Worm (Caenorhabditis elegans) whole organism, young adult: Measurements from ENCODE around the gene spp-1.
A peak's percentile ranks its signal among the peaks of the same experiment; 100 is the strongest.

ENCODE experiments used
- B0336.3 ChIP-seq: fragments of 200-800 bp; sonication (Bioruptor generic); IDR thresholded peaks from 2 replicates; pipeline ENCODE4 v1.3.6; 2022; ENCODE audit warnings: missing genetic modification characterization, missing compliant biosample characterization
- C06A6.2 ChIP-seq: fragments of 200-800 bp; sonication (Bioruptor generic); conservative IDR thresholded peaks from 2 replicates; pipeline ENCODE4 v1.3.6; 2022; ENCODE audit warnings: missing genetic modification characterization, missing compliant biosample characterization
- F33H1.4 ChIP-seq: fragments of 200-800 bp; sonication (Bioruptor generic); IDR thresholded peaks from 2 replicates; pipeline ENCODE4 v1.3.6; 2022; ENCODE audit warnings: missing genetic modification reagents, missing genetic modification characterization, missing compliant biosample characterization
- F52B5.7 ChIP-seq: sonication (generic microtip); optimal IDR thresholded peaks from 2 replicates; lab custom pipeline; 2016; ENCODE audit warnings: mild to moderate bottlenecking, missing genetic modification characterization, missing compliant biosample characterization
- K12H6.12 ChIP-seq: fragments of 200-800 bp; sonication (Bioruptor generic); optimal IDR thresholded peaks from 2 replicates; lab custom pipeline; 2018; ENCODE audit warnings: mild to moderate bottlenecking, missing genetic modification characterization, missing compliant biosample characterization
- Y56A3A.18 ChIP-seq: fragments of 200-800 bp; sonication (Bioruptor generic); IDR thresholded peaks from 2 replicates; pipeline ENCODE4 v1.3.6; 2022; ENCODE audit warnings: missing genetic modification reagents, missing genetic modification characterization, missing compliant biosample characterization
- Y79H2A.3 ChIP-seq: fragments of 200-800 bp; sonication (Bioruptor generic); conservative IDR thresholded peaks from 2 replicates; pipeline ENCODE4 v1.3.6; 2022; ENCODE audit warnings: missing genetic modification reagents, missing genetic modification characterization, missing compliant biosample characterization
- akir-1 ChIP-seq: fragments of 200-800 bp; sonication (Bioruptor generic); optimal IDR thresholded peaks from 2 replicates; lab custom pipeline; 2018; ENCODE audit warnings: mild to moderate bottlenecking, missing genetic modification characterization, moderate library complexity, missing compliant biosample characterization
- atf-7 ChIP-seq: sonication (generic microtip); optimal IDR thresholded peaks from 2 replicates; lab custom pipeline; 2017; ENCODE audit warnings: mild to moderate bottlenecking, missing genetic modification characterization, missing compliant biosample characterization
- cebp-1 ChIP-seq, 2 experiments: fragments of 200-800 bp in 1 of 2; sonication (Bioruptor generic) in 1 of 2; sonication (generic microtip) in 1 of 2; IDR thresholded peaks in 1 of 2; optimal IDR thresholded peaks in 1 of 2; 2 replicates each; pipeline versions ENCODE4 v1.3.6 to Lab custom; 2017 to 2022; ENCODE audit warnings: missing compliant biosample characterization in 2 of 2, missing genetic modification characterization in 2 of 2, mild to moderate bottlenecking in 1 of 2, missing genetic modification reagents in 1 of 2, moderate library complexity in 1 of 2
- ceh-58 ChIP-seq: fragments of 200-800 bp; sonication (Bioruptor generic); IDR thresholded peaks from 2 replicates; pipeline ENCODE4 v1.3.6; 2022; ENCODE audit warnings: missing genetic modification characterization, missing compliant biosample characterization
- ceh-91 ChIP-seq: fragments of 200-800 bp; sonication (Bioruptor generic); IDR thresholded peaks from 2 replicates; pipeline ENCODE4 v1.3.6; 2022; ENCODE audit warnings: missing genetic modification reagents, missing genetic modification characterization, missing compliant biosample characterization
- chd-7 ChIP-seq: sonication (generic microtip); optimal IDR thresholded peaks from 2 replicates; lab custom pipeline; 2016; ENCODE audit warnings: mild to moderate bottlenecking, missing genetic modification characterization, moderate library complexity, missing compliant biosample characterization
- die-1 ChIP-seq: sonication (generic microtip); optimal IDR thresholded peaks from 2 replicates; lab custom pipeline; 2016; ENCODE audit warnings: missing genotype, mild to moderate bottlenecking, missing genetic modification characterization, missing compliant biosample characterization
- dpl-1 ChIP-seq: fragments of 150-350 bp; optimal IDR thresholded peaks from 2 replicates; lab custom pipeline; 2014; ENCODE audit warnings: missing biosample characterization, missing genetic modification reagents, missing genetic modification characterization
- egrh-3 ChIP-seq: fragments of 200-800 bp; sonication (Bioruptor generic); IDR thresholded peaks from 2 replicates; pipeline ENCODE4 v1.3.6; 2022; ENCODE audit warnings: missing genetic modification reagents, missing genetic modification characterization, missing compliant biosample characterization
- him-1 ChIP-seq: sonication (generic microtip); optimal IDR thresholded peaks from 2 replicates; lab custom pipeline; 2016; ENCODE audit warnings: missing genotype, missing genetic modification reagents, missing genetic modification characterization, missing compliant biosample characterization
- hsf-1 ChIP-seq: fragments of 200-800 bp; sonication (Bioruptor generic); IDR thresholded peaks from 2 replicates; pipeline ENCODE4 v1.3.6; 2022; ENCODE audit warnings: missing genetic modification reagents, missing genetic modification characterization, missing compliant biosample characterization
- let-526 ChIP-seq: fragments of 200-800 bp; sonication (Bioruptor generic); IDR thresholded peaks from 2 replicates; pipeline ENCODE4 v1.3.6; 2022; ENCODE audit warnings: missing genetic modification reagents, missing genetic modification characterization, missing compliant biosample characterization
- lin-26 ChIP-seq: fragments of 200-800 bp; sonication (Bioruptor generic); IDR thresholded peaks from 2 replicates; pipeline ENCODE4 v1.3.6; 2022; ENCODE audit warnings: missing genetic modification reagents, missing genetic modification characterization, missing compliant biosample characterization
- madf-6 ChIP-seq: fragments of 200-800 bp; sonication (Bioruptor generic); IDR thresholded peaks from 2 replicates; pipeline ENCODE4 v1.3.6; 2022; ENCODE audit warnings: missing genetic modification reagents, missing genetic modification characterization, missing compliant biosample characterization
- mes-4 ChIP-seq: sonication (generic microtip); optimal IDR thresholded peaks from 2 replicates; lab custom pipeline; 2016; ENCODE audit warnings: missing genotype, missing genetic modification characterization, missing compliant biosample characterization
- nfya-1 ChIP-seq: sonication (generic microtip); optimal IDR thresholded peaks from 2 replicates; lab custom pipeline; 2017; ENCODE audit warnings: antibody characterized with exemption, missing compliant biosample characterization, missing genetic modification characterization, borderline replicate concordance; ENCODE audit not compliant: insufficient read depth
- nfyb-1 ChIP-seq: fragments of 200-800 bp; sonication (Bioruptor generic); IDR thresholded peaks from 2 replicates; pipeline ENCODE4 v1.3.6; 2022; ENCODE audit warnings: missing genetic modification reagents, missing genetic modification characterization, missing compliant biosample characterization
- nhr-179 ChIP-seq: sonication (generic microtip); optimal IDR thresholded peaks from 2 replicates; lab custom pipeline; 2016; ENCODE audit warnings: mild to moderate bottlenecking, missing genetic modification characterization, missing compliant biosample characterization
- nhr-80 ChIP-seq: sonication (generic microtip); optimal IDR thresholded peaks from 2 replicates; lab custom pipeline; 2016; ENCODE audit warnings: missing genetic modification characterization, missing compliant biosample characterization
- rcor-1 ChIP-seq: fragments of 200-800 bp; sonication (Bioruptor generic); IDR thresholded peaks from 2 replicates; pipeline ENCODE4 v1.3.6; 2022; ENCODE audit warnings: missing genetic modification reagents, missing genetic modification characterization, missing compliant biosample characterization
- rpc-1 ChIP-seq, 2 experiments: fragments of 150-350 bp in 1 of 2; sonication (generic microtip) in 1 of 2; optimal IDR thresholded peaks; 2 replicates each; lab custom pipeline; 2014 to 2018; ENCODE audit warnings: missing biosample characterization in 1 of 2, missing genetic modification characterization in 1 of 2, missing genetic modification reagents in 1 of 2, missing genotype in 1 of 2
- snpc-1.3 ChIP-seq: sonication (generic microtip); optimal IDR thresholded peaks from 2 replicates; lab custom pipeline; 2017; ENCODE audit warnings: missing genetic modification characterization, mild to moderate bottlenecking, missing compliant biosample characterization, antibody characterized with exemption, moderate library complexity, missing genotype, missing genetic modification reagents; ENCODE audit not compliant: insufficient read depth
- sptf-2 ChIP-seq: fragments of 200-800 bp; sonication (Bioruptor generic); optimal IDR thresholded peaks from 2 replicates; lab custom pipeline; 2018; ENCODE audit warnings: mild to moderate bottlenecking, missing genetic modification characterization, missing compliant biosample characterization
- tbp1 ChIP-seq: fragments of 200-800 bp; sonication (Bioruptor generic); optimal IDR thresholded peaks from 2 replicates; lab custom pipeline; 2018; ENCODE audit warnings: mild to moderate bottlenecking, missing genetic modification characterization, missing compliant biosample characterization
- tbx-9 ChIP-seq: sonication (generic microtip); optimal IDR thresholded peaks from 2 replicates; lab custom pipeline; 2016; ENCODE audit warnings: borderline replicate concordance, missing genetic modification characterization, inconsistent platforms, missing compliant biosample characterization
- tlf-1 ChIP-seq: fragments of 200-800 bp; sonication (Bioruptor generic); optimal IDR thresholded peaks from 2 replicates; lab custom pipeline; 2018; ENCODE audit warnings: mild to moderate bottlenecking, missing genetic modification characterization, missing compliant biosample characterization
- unc-130 ChIP-seq: sonication (generic microtip); optimal IDR thresholded peaks from 2 replicates; lab custom pipeline; 2016; ENCODE audit warnings: missing genetic modification reagents, missing genetic modification characterization, missing compliant biosample characterization
- zfh-2 ChIP-seq: fragments of 200-800 bp; sonication (Bioruptor generic); conservative IDR thresholded peaks from 2 replicates; pipeline ENCODE4 v1.3.6; 2022; ENCODE audit warnings: missing genetic modification reagents, missing genetic modification characterization, missing compliant biosample characterization
- ztf-3 ChIP-seq: fragments of 200-800 bp; sonication (Bioruptor generic); optimal IDR thresholded peaks from 2 replicates; lab custom pipeline; 2018; ENCODE audit warnings: mild to moderate bottlenecking, missing genetic modification characterization, missing compliant biosample characterization

Gene spp-1

ce11 chrIII:10355382-10355781 lies at the start of gene spp-1:
spp-1 (minus strand) TSS chrIII:10355668.
- TF ChIP-seq unc-130 (GFP tag; lab: Kevin White, UChicago): no peak
- TF ChIP-seq hsf-1 (GFP tag; lab: Robert Waterston, UW): peak; percentile 24; the same call in 1 of the 2 replicates
- TF ChIP-seq madf-6: peak; percentile 9; the same call in 1 of the 2 replicates
- peak; percentile 7 for TF ChIP-seq him-1 (tag; lab: Kevin White, UChicago)
- TF ChIP-seq tbx-9 (tag; lab: Kevin White, UChicago): peak; percentile 85
- no peak for TF ChIP-seq Y79H2A.3
- TF ChIP-seq cebp-1 (GFP tag; IDR thresholded peaks at IDR 0.05; lab: Robert Waterston, UW): no peak
- peak; percentile 33 for TF ChIP-seq cebp-1 (tag; optimal IDR thresholded peaks at IDR 0.05; lab: Kevin White, UChicago)
- no peak for TF ChIP-seq chd-7 (tag; lab: Kevin White, UChicago)
- peak; percentile 32 for TF ChIP-seq F52B5.7
- TF ChIP-seq nhr-80 (tag; lab: Kevin White, UChicago): peak; percentile 76
- peak; percentile 32 for TF ChIP-seq tbp1 (GFP tag; lab: Kevin White, UChicago)
- peak; percentile 8 for TF ChIP-seq atf-7 (tag; lab: Kevin White, UChicago)

ce11 chrIII:10404918-10405317 lies 49.5 kb upstream of the spp-1 start, which contains the start of the genes M03C11.3 and chl-1:
M03C11.3 (plus strand) TSS chrIII:10405070.
chl-1 (minus strand) TSS chrIII:10405240.
- TF ChIP-seq B0336.3: no peak
- no peak for TF ChIP-seq K12H6.12 (tag; lab: Kevin White, UChicago)
- no peak for TF ChIP-seq madf-6
- no peak for TF ChIP-seq sptf-2
- TF ChIP-seq chd-7 (tag; lab: Kevin White, UChicago): peak; percentile 16
- TF ChIP-seq nfya-1 (tag; lab: Kevin White, UChicago): no peak
- no peak for TF ChIP-seq die-1
- TF ChIP-seq lin-26 (GFP tag; lab: Robert Waterston, UW): no peak
- TF ChIP-seq let-526 (GFP tag; lab: Robert Waterston, UW): no peak
- no peak for TF ChIP-seq akir-1 (GFP tag; lab: Kevin White, UChicago)
- TF ChIP-seq ceh-91 (GFP tag; lab: Robert Waterston, UW): no peak
- no peak for TF ChIP-seq snpc-1.3 (tag; lab: Kevin White, UChicago)
- no peak for TF ChIP-seq tlf-1
- TF ChIP-seq C06A6.2 (GFP tag; lab: Robert Waterston, UW): no peak
- no peak for TF ChIP-seq Y79H2A.3
- TF ChIP-seq dpl-1 (GFP tag; lab: Kevin White, UChicago): no peak
- TF ChIP-seq Y56A3A.18: peak; percentile 51; the same call in 1 of the 2 replicates
- TF ChIP-seq zfh-2 (GFP tag; lab: Robert Waterston, UW): peak; percentile 38; the same call in 1 of the 2 replicates
- no peak for TF ChIP-seq rpc-1 (optimal IDR thresholded peaks at IDR 0.05; lab: Kevin White, UChicago)
- TF ChIP-seq rpc-1 (tag; optimal IDR thresholded peaks at IDR 0.05; lab: Kevin White, UChicago): no peak
- no peak for TF ChIP-seq rcor-1 (GFP tag; lab: Robert Waterston, UW)
- TF ChIP-seq nfyb-1 (GFP tag; lab: Robert Waterston, UW): no peak
- no peak for TF ChIP-seq ztf-3 (GFP tag; lab: Kevin White, UChicago)
- TF ChIP-seq F33H1.4 (GFP tag; lab: Robert Waterston, UW): no peak
- no peak for TF ChIP-seq nhr-179 (tag; lab: Kevin White, UChicago)

DNA sequence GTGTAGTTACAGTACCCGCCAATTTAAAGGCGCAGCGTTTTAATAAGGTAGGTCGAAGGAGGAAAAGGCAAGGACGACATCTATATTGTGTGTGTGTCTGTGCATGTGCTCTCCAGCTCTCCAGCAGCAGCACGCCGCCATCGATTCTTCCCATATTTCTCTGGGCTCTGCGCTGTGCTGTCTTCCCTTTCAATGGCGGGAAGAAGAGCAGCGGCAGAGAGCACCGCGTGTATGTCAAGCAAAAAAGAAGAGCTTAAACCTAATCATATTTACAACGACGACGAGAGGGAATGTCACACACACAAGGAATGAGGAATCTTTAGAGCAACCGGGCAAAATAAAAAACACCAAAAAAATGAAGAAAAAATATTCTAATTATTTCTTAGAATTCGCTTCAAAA lies 43.5 kb upstream of the spp-1 start:
- TF ChIP-seq mes-4 (tag; lab: Kevin White, UChicago) (no peak), egrh-3 (GFP tag; lab: Robert Waterston, UW) (peak; percentile 32; the same call in 1 of the 2 replicates), zfh-2 (GFP tag; lab: Robert Waterston, UW) (peak; percentile 61), ceh-58 (GFP tag; lab: Robert Waterston, UW) (0 out of 2 replicates have a peak, but pooled peaks have one; percentile 18)
